Worm (Caenorhabditis elegans) whole organism, L1 larva: ENCODE measurements around the gene nlp-11.
A peak's percentile ranks its signal among the peaks of the same experiment; 100 is the strongest.

Experiments
- C04F5.9 ChIP-seq: sonication (generic microtip); optimal IDR thresholded peaks from 2 replicates; lab custom pipeline; 2016; ENCODE audit warnings: missing genetic modification characterization, missing compliant biosample characterization
- F16B12.6 ChIP-seq: fragments of 150-350 bp; optimal IDR thresholded peaks from 2 replicates; lab custom pipeline; 2014; ENCODE audit warnings: missing biosample characterization, missing genetic modification characterization
- alr-1 ChIP-seq: fragments of 200-800 bp; sonication (Bioruptor generic); optimal IDR thresholded peaks from 2 replicates; lab custom pipeline; 2018; ENCODE audit warnings: borderline replicate concordance, mild to moderate bottlenecking, missing genetic modification characterization, missing compliant biosample characterization
- ceh-63 ChIP-seq: fragments of 200-800 bp; sonication (Bioruptor generic); optimal IDR thresholded peaks from 2 replicates; lab custom pipeline; 2018; ENCODE audit warnings: mild to moderate bottlenecking, missing genetic modification characterization, missing compliant biosample characterization
- ceh-82 ChIP-seq, 3 experiments: fragments of 150-350 bp in 1 of 3; sonication (generic microtip) in 2 of 3; optimal IDR thresholded peaks; 2 replicates each; lab custom pipeline; 2014 to 2017; ENCODE audit warnings: missing biosample characterization in 3 of 3, missing genetic modification characterization in 3 of 3
- ceh-88 ChIP-seq: fragments of 200-800 bp; sonication (Bioruptor generic); IDR thresholded peaks from 2 replicates; pipeline ENCODE4 v1.3.6; 2022; ENCODE audit warnings: missing genetic modification characterization, missing compliant biosample characterization
- ces-1 ChIP-seq: fragments of 150-350 bp; optimal IDR thresholded peaks from 2 replicates; lab custom pipeline; 2014; ENCODE audit warnings: missing biosample characterization, missing genetic modification reagents, missing genetic modification characterization
- dpl-1 ChIP-seq, 3 experiments: fragments of 150-350 bp in 2 of 3; sonication (generic microtip) in 1 of 3; optimal IDR thresholded peaks; 2 replicates each; lab custom pipeline; 2014 to 2017; ENCODE audit warnings: missing biosample characterization in 3 of 3, missing genetic modification characterization in 3 of 3, missing genetic modification reagents in 3 of 3
- efl-1 ChIP-seq, 4 experiments: fragments of 150-350 bp; optimal IDR thresholded peaks in 3 of 4; peaks in 1 of 4; 1 replicate in 1 of 4; 2 replicates in 3 of 4; lab custom pipeline; 2014; ENCODE audit warnings: missing biosample characterization in 2 of 4, missing genetic modification characterization in 2 of 4, missing genetic modification reagents in 2 of 4
- ets-5 ChIP-seq: fragments of 200-800 bp; sonication (Bioruptor generic); IDR thresholded peaks from 2 replicates; pipeline ENCODE4 v1.3.6; 2022; ENCODE audit warnings: missing genetic modification characterization, missing compliant biosample characterization
- fkh-4 ChIP-seq: sonication (generic microtip); optimal IDR thresholded peaks from 2 replicates; lab custom pipeline; 2016; ENCODE audit warnings: missing compliant biosample characterization, missing genetic modification characterization, borderline replicate concordance
- fos-1 ChIP-seq: fragments of 150-350 bp; optimal IDR thresholded peaks from 2 replicates; lab custom pipeline; 2014; ENCODE audit warnings: missing biosample characterization, missing genetic modification characterization
- irx-1 ChIP-seq: sonication (generic microtip); optimal IDR thresholded peaks from 2 replicates; lab custom pipeline; 2016; ENCODE audit warnings: missing genetic modification characterization, missing compliant biosample characterization
- isw-1 ChIP-seq: fragments of 200-800 bp; sonication (Bioruptor generic); IDR thresholded peaks from 2 replicates; pipeline ENCODE4 v1.3.6; 2022; ENCODE audit warnings: missing genetic modification characterization, missing compliant biosample characterization
- lin-13 ChIP-seq: fragments of 150-350 bp; optimal IDR thresholded peaks from 2 replicates; lab custom pipeline; 2014; ENCODE audit warnings: missing biosample characterization, missing genetic modification reagents, missing genetic modification characterization
- lin-14 ChIP-seq: fragments of 200-800 bp; sonication (Bioruptor generic); optimal IDR thresholded peaks from 2 replicates; lab custom pipeline; 2018; ENCODE audit warnings: mild to moderate bottlenecking, missing genetic modification characterization, moderate library complexity, missing compliant biosample characterization
- lin-35 ChIP-seq, 2 experiments: fragments of 150-350 bp; optimal IDR thresholded peaks; 2 replicates each; lab custom pipeline; 2014; ENCODE audit warnings: missing biosample characterization in 2 of 2, missing genetic modification characterization in 2 of 2, missing genetic modification reagents in 2 of 2
- lsy-2 ChIP-seq, 2 experiments: fragments of 150-350 bp; optimal IDR thresholded peaks; 2 replicates each; lab custom pipeline; 2014; ENCODE audit warnings: missing biosample characterization in 2 of 2, missing genetic modification characterization in 2 of 2
- mdl-1 ChIP-seq, 2 experiments: fragments of 150-350 bp; optimal IDR thresholded peaks; 2 replicates each; lab custom pipeline; 2014 to 2017; ENCODE audit warnings: missing biosample characterization in 2 of 2, missing genetic modification characterization in 2 of 2, inconsistent platforms in 1 of 2
- nhr-20 ChIP-seq: sonication (generic microtip); optimal IDR thresholded peaks from 2 replicates; lab custom pipeline; 2016; ENCODE audit warnings: mild to moderate bottlenecking, missing genetic modification characterization, missing compliant biosample characterization
- nhr-237 ChIP-seq: fragments of 150-350 bp; optimal IDR thresholded peaks from 2 replicates; lab custom pipeline; 2014; ENCODE audit warnings: missing biosample characterization, missing genetic modification characterization
- nhr-28 ChIP-seq: fragments of 150-350 bp; optimal IDR thresholded peaks from 2 replicates; lab custom pipeline; 2014; ENCODE audit warnings: missing biosample characterization, missing genetic modification characterization
- nhr-47 ChIP-seq: sonication (generic microtip); optimal IDR thresholded peaks from 2 replicates; lab custom pipeline; 2016; ENCODE audit warnings: mild to moderate bottlenecking, missing genetic modification characterization, moderate library complexity, missing compliant biosample characterization
- nhr-71 ChIP-seq: sonication (generic microtip); optimal IDR thresholded peaks from 2 replicates; lab custom pipeline; 2016; ENCODE audit warnings: mild to moderate bottlenecking, missing genetic modification characterization, moderate library complexity, missing compliant biosample characterization
- nhr-76 ChIP-seq: sonication (generic microtip); optimal IDR thresholded peaks from 2 replicates; lab custom pipeline; 2017; ENCODE audit warnings: missing biosample characterization, missing genetic modification characterization
- nhr-77 ChIP-seq: fragments of 150-350 bp; optimal IDR thresholded peaks from 2 replicates; lab custom pipeline; 2014; ENCODE audit warnings: missing biosample characterization, missing genetic modification characterization
- pag-3 ChIP-seq: sonication (generic microtip); optimal IDR thresholded peaks from 2 replicates; lab custom pipeline; 2017; ENCODE audit warnings: missing genetic modification characterization, mild to moderate bottlenecking, missing compliant biosample characterization, antibody characterized with exemption, borderline replicate concordance; ENCODE audit not compliant: insufficient read depth
- pax-3 ChIP-seq: fragments of 200-800 bp; sonication (Bioruptor generic); optimal IDR thresholded peaks from 2 replicates; lab custom pipeline; 2018; ENCODE audit warnings: mild to moderate bottlenecking, missing genetic modification characterization, moderate library complexity, missing compliant biosample characterization
- pqm-1 ChIP-seq: sonication (generic microtip); optimal IDR thresholded peaks from 3 replicates; lab custom pipeline; 2017; ENCODE audit warnings: missing biosample characterization, missing genetic modification characterization
- skn-1 ChIP-seq: fragments of 150-350 bp; optimal IDR thresholded peaks from 2 replicates; lab custom pipeline; 2014; ENCODE audit warnings: missing biosample characterization, missing genetic modification characterization
- snpc-4 ChIP-seq: fragments of 150-350 bp; optimal IDR thresholded peaks from 2 replicates; lab custom pipeline; 2014; ENCODE audit warnings: missing biosample characterization, missing genetic modification characterization
- snu-23 ChIP-seq: sonication (generic microtip); optimal IDR thresholded peaks from 2 replicates; lab custom pipeline; 2016; ENCODE audit warnings: missing genetic modification characterization, missing compliant biosample characterization
- tlp-1 ChIP-seq: fragments of 150-350 bp; optimal IDR thresholded peaks from 2 replicates; lab custom pipeline; 2014; ENCODE audit warnings: missing biosample characterization, missing genetic modification characterization
- unc-130 ChIP-seq: fragments of 150-350 bp; optimal IDR thresholded peaks from 2 replicates; lab custom pipeline; 2017; ENCODE audit warnings: missing biosample characterization, missing genetic modification characterization, inconsistent platforms
- unc-62 ChIP-seq: fragments of 150-350 bp; optimal IDR thresholded peaks from 2 replicates; lab custom pipeline; 2014; ENCODE audit warnings: missing biosample characterization, missing genetic modification reagents, missing genetic modification characterization
- unc-86 ChIP-seq: sonication (generic microtip); optimal IDR thresholded peaks from 2 replicates; lab custom pipeline; 2016; ENCODE audit warnings: missing genetic modification characterization, missing compliant biosample characterization
- vab-15 ChIP-seq: sonication (generic microtip); optimal IDR thresholded peaks from 2 replicates; lab custom pipeline; 2017; ENCODE audit warnings: missing genotype, mild to moderate bottlenecking, missing genetic modification characterization, missing compliant biosample characterization
- zip-4 ChIP-seq: fragments of 200-800 bp; sonication (Bioruptor generic); optimal IDR thresholded peaks from 2 replicates; lab custom pipeline; 2018; ENCODE audit warnings: mild to moderate bottlenecking, missing genetic modification characterization, moderate library complexity, missing compliant biosample characterization
- ztf-11 ChIP-seq, 2 experiments: sonication (generic microtip); optimal IDR thresholded peaks; 2 replicates each; lab custom pipeline; 2016 to 2017; ENCODE audit warnings: missing genetic modification characterization in 2 of 2, missing biosample characterization in 1 of 2, missing compliant biosample characterization in 1 of 2
- ztf-4 ChIP-seq: fragments of 150-350 bp; optimal IDR thresholded peaks from 2 replicates; lab custom pipeline; 2014; ENCODE audit warnings: missing biosample characterization, missing genetic modification characterization

The nlp-11 gene

ce11 chrII:9716417-9717039, 24.8 kb upstream of the nlp-11 start, which contains the start of gene wee-1.3 (continued):
- no peak for TF ChIP-seq fkh-4 (tag; lab: Kevin White, UChicago)
- TF ChIP-seq skn-1 (tag; lab: Kevin White, UChicago): peak; percentile 83
- peak; percentile 88 for TF ChIP-seq snu-23 (GFP tag; lab: Kevin White, UChicago)
- peak; percentile 50 for TF ChIP-seq nhr-237
- TF ChIP-seq fos-1: peak; percentile 37
- TF ChIP-seq irx-1: peak; percentile 61
- TF ChIP-seq nhr-47 (tag; lab: Kevin White, UChicago): peak; percentile 88
- TF ChIP-seq ceh-82 (tag; optimal IDR thresholded peaks at IDR 0.05; lab: Kevin White, UChicago): peak; percentile 66 to 89 (median 69)
- peak; percentile 99 for TF ChIP-seq F16B12.6 (tag; lab: Kevin White, UChicago)
- peak in 1 of 2 experiments; percentile 77 for TF ChIP-seq mdl-1 (tag; optimal IDR thresholded peaks at IDR 0.05; lab: Kevin White, UChicago)
- peak; percentile 72 for TF ChIP-seq unc-86 (tag; lab: Kevin White, UChicago)
- no peak for TF ChIP-seq unc-62
- peak; percentile 65 for TF ChIP-seq snpc-4 (tag; lab: Kevin White, UChicago)
- peak; percentile 88 for TF ChIP-seq nhr-20 (tag; lab: Kevin White, UChicago)
- no peak for TF ChIP-seq alr-1 (tag; lab: Kevin White, UChicago)
- TF ChIP-seq unc-130 (tag; lab: Kevin White, UChicago): peak; percentile 83
- TF ChIP-seq lin-14 (GFP tag; lab: Kevin White, UChicago): peak; percentile 76
- TF ChIP-seq pqm-1 (tag; lab: Kevin White, UChicago): no peak
- TF ChIP-seq tlp-1 (tag; lab: Kevin White, UChicago): no peak
- TF ChIP-seq vab-15 (tag; lab: Kevin White, UChicago): peak; percentile 67
- no peak for TF ChIP-seq ceh-63
- TF ChIP-seq ceh-88 (GFP tag; lab: Robert Waterston, UW): no peak
- peak; percentile 81 for TF ChIP-seq lin-13
- TF ChIP-seq ets-5: no peak
- TF ChIP-seq pax-3: peak; percentile 44
- TF ChIP-seq zip-4 (GFP tag; lab: Kevin White, UChicago): peak; percentile 29
- TF ChIP-seq nhr-77: peak; percentile 83
- peak; percentile 1 for TF ChIP-seq pag-3 (tag; lab: Kevin White, UChicago)
- TF ChIP-seq lsy-2 (tag; optimal IDR thresholded peaks at IDR 0.05; lab: Kevin White, UChicago): peak; percentile 92 to 95
- TF ChIP-seq ztf-11 (tag; optimal IDR thresholded peaks at IDR 0.05; lab: Kevin White, UChicago): peak in 1 of 2 experiments; percentile 51
- peak; percentile 79 for TF ChIP-seq isw-1
- peak; percentile 35 for TF ChIP-seq ztf-4 (tag; lab: Kevin White, UChicago)

- TF ChIP-seq pqm-1 (tag; lab: Kevin White, UChicago) (no peak), nhr-76 (tag; lab: Kevin White, UChicago) (no peak), snu-23 (GFP tag; lab: Kevin White, UChicago) (peak; percentile 8), dpl-1 (GFP tag; optimal IDR thresholded peaks at IDR 0.05; lab: Kevin White, UChicago) (peak in 2 of 3 experiments; percentile 3 to 18), lsy-2 (tag; optimal IDR thresholded peaks at IDR 0.05; lab: Kevin White, UChicago) (peak; percentile 14 to 18), C04F5.9 (no peak), unc-86 (tag; lab: Kevin White, UChicago) (no peak), lin-35 (GFP tag; optimal IDR thresholded peaks at IDR 0.05; lab: Kevin White, UChicago) (peak in 1 of 2 experiments; percentile 55), efl-1 (optimal IDR thresholded peaks at IDR 0.05; lab: Kevin White, UChicago) (peak in 1 of 2 experiments; percentile 27), efl-1 (GFP tag; optimal IDR thresholded peaks at IDR 0.05 in 1 of 2; lab: Kevin White, UChicago) (peak in 1 of 2 experiments; percentile 24), ces-1 (GFP tag; lab: Kevin White, UChicago) (no peak), nhr-71 (tag; lab: Kevin White, UChicago) (peak; percentile 12), F16B12.6 (tag; lab: Kevin White, UChicago) (no peak), nhr-28 (tag; lab: Kevin White, UChicago) (no peak)
Measured at ce11 chrII:9713083-9713482, 21.3 kb upstream of the nlp-11 start.
